Worm (Caenorhabditis elegans) whole organism, young adult: ENCODE measurements around the gene C36B7.3.

Source experiments
- B0035.1 ChIP-seq: sonication (generic microtip); optimal IDR thresholded peaks from 2 replicates; lab custom pipeline; 2016; ENCODE audit warnings: missing genetic modification characterization, mild to moderate bottlenecking, missing compliant biosample characterization, missing genotype, missing genetic modification reagents
- C17E4.6 ChIP-seq: fragments of 200-800 bp; sonication (Bioruptor generic); IDR thresholded peaks from 2 replicates; pipeline ENCODE4 v1.3.6; 2022; ENCODE audit warnings: missing genetic modification reagents, missing genetic modification characterization, missing compliant biosample characterization
- F37B4.10 ChIP-seq: fragments of 200-800 bp; sonication (Bioruptor generic); IDR thresholded peaks from 2 replicates; pipeline ENCODE4 v1.3.6; 2022; ENCODE audit warnings: missing genetic modification characterization, missing compliant biosample characterization
- F55B11.4 ChIP-seq: sonication (generic microtip); optimal IDR thresholded peaks from 2 replicates; lab custom pipeline; 2016; ENCODE audit warnings: missing compliant biosample characterization, missing genetic modification characterization, borderline replicate concordance; ENCODE audit not compliant: insufficient read depth
- F57A8.1 ChIP-seq: fragments of 200-800 bp; sonication (Bioruptor generic); optimal IDR thresholded peaks from 2 replicates; lab custom pipeline; 2018; ENCODE audit warnings: mild to moderate bottlenecking, missing genetic modification characterization, moderate library complexity, missing compliant biosample characterization
- T07F8.4 ChIP-seq: sonication (generic microtip); optimal IDR thresholded peaks from 2 replicates; lab custom pipeline; 2016; ENCODE audit warnings: mild to moderate bottlenecking, missing genetic modification characterization, moderate library complexity, missing compliant biosample characterization
- Y95B8A.8 ChIP-seq: fragments of 200-800 bp; sonication (Bioruptor generic); IDR thresholded peaks from 2 replicates; pipeline ENCODE4 v1.3.6; 2022; ENCODE audit warnings: missing genetic modification reagents, missing genetic modification characterization, missing compliant biosample characterization
- aptf-2 ChIP-seq: fragments of 200-800 bp; sonication (Bioruptor generic); conservative IDR thresholded peaks from 2 replicates; pipeline ENCODE4 v1.3.6; 2022; ENCODE audit warnings: missing genetic modification reagents, missing genetic modification characterization, missing compliant biosample characterization
- attf-3 ChIP-seq: fragments of 200-800 bp; sonication (Bioruptor generic); conservative IDR thresholded peaks from 2 replicates; pipeline ENCODE4 v1.3.6; 2022; ENCODE audit warnings: missing genetic modification reagents, missing genetic modification characterization, missing compliant biosample characterization
- attf-5 ChIP-seq: fragments of 200-800 bp; sonication (Bioruptor generic); optimal IDR thresholded peaks from 2 replicates; lab custom pipeline; 2018; ENCODE audit warnings: mild to moderate bottlenecking, missing genetic modification characterization, missing compliant biosample characterization
- bed-1 ChIP-seq: fragments of 200-800 bp; sonication (Bioruptor generic); IDR thresholded peaks from 2 replicates; pipeline ENCODE4 v1.3.6; 2022; ENCODE audit warnings: missing genetic modification reagents, missing genetic modification characterization, missing compliant biosample characterization
- cebp-1 ChIP-seq, 2 experiments: fragments of 200-800 bp in 1 of 2; sonication (Bioruptor generic) in 1 of 2; sonication (generic microtip) in 1 of 2; IDR thresholded peaks in 1 of 2; optimal IDR thresholded peaks in 1 of 2; 2 replicates each; pipeline versions ENCODE4 v1.3.6 to Lab custom; 2017 to 2022; ENCODE audit warnings: missing compliant biosample characterization in 2 of 2, missing genetic modification characterization in 2 of 2, mild to moderate bottlenecking in 1 of 2, missing genetic modification reagents in 1 of 2, moderate library complexity in 1 of 2
- ceh-27 ChIP-seq: fragments of 200-800 bp; sonication (Bioruptor generic); optimal IDR thresholded peaks from 2 replicates; lab custom pipeline; 2018; ENCODE audit warnings: mild to moderate bottlenecking, missing genetic modification characterization, moderate library complexity, missing compliant biosample characterization
- ceh-58 ChIP-seq: fragments of 200-800 bp; sonication (Bioruptor generic); IDR thresholded peaks from 2 replicates; pipeline ENCODE4 v1.3.6; 2022; ENCODE audit warnings: missing genetic modification characterization, missing compliant biosample characterization
- ceh-91 ChIP-seq: fragments of 200-800 bp; sonication (Bioruptor generic); IDR thresholded peaks from 2 replicates; pipeline ENCODE4 v1.3.6; 2022; ENCODE audit warnings: missing genetic modification reagents, missing genetic modification characterization, missing compliant biosample characterization
- dox-1 ChIP-seq: fragments of 200-800 bp; sonication (Bioruptor generic); IDR thresholded peaks from 2 replicates; pipeline ENCODE4 v1.3.6; 2022; ENCODE audit warnings: missing genetic modification reagents, missing genetic modification characterization, missing compliant biosample characterization
- dpff-1 ChIP-seq: sonication (generic microtip); optimal IDR thresholded peaks from 2 replicates; lab custom pipeline; 2017; ENCODE audit warnings: mild to moderate bottlenecking, missing genetic modification characterization, missing compliant biosample characterization
- efl-1 ChIP-seq: fragments of 150-350 bp; optimal IDR thresholded peaks from 2 replicates; lab custom pipeline; 2014; ENCODE audit warnings: missing biosample characterization, missing genetic modification reagents, missing genetic modification characterization
- egl-18 ChIP-seq: fragments of 200-800 bp; sonication (Bioruptor generic); IDR thresholded peaks from 2 replicates; pipeline ENCODE4 v1.3.6; 2022; ENCODE audit warnings: missing genetic modification reagents, missing genetic modification characterization, missing compliant biosample characterization
- ekl-4 ChIP-seq: fragments of 200-800 bp; sonication (Bioruptor generic); IDR thresholded peaks from 2 replicates; pipeline ENCODE4 v1.3.6; 2022; ENCODE audit warnings: missing genetic modification reagents, missing genetic modification characterization, missing compliant biosample characterization
- him-1 ChIP-seq: sonication (generic microtip); optimal IDR thresholded peaks from 2 replicates; lab custom pipeline; 2016; ENCODE audit warnings: missing genotype, missing genetic modification reagents, missing genetic modification characterization, missing compliant biosample characterization
- hlh-26 ChIP-seq: fragments of 200-800 bp; sonication (Bioruptor generic); conservative IDR thresholded peaks from 2 replicates; pipeline ENCODE4 v1.3.6; 2022; ENCODE audit warnings: missing genetic modification reagents, missing genetic modification characterization, missing compliant biosample characterization
- hmg-1.2 ChIP-seq: fragments of 200-800 bp; sonication (Bioruptor generic); IDR thresholded peaks from 2 replicates; pipeline ENCODE4 v1.3.6; 2022; ENCODE audit warnings: missing genetic modification reagents, missing genetic modification characterization, missing compliant biosample characterization
- hmg-20 ChIP-seq: fragments of 200-800 bp; sonication (Bioruptor generic); IDR thresholded peaks from 2 replicates; pipeline ENCODE4 v1.3.6; 2022; ENCODE audit warnings: missing genetic modification reagents, missing genetic modification characterization, missing compliant biosample characterization
- hrde-1 ChIP-seq: sonication (generic microtip); optimal IDR thresholded peaks from 2 replicates; lab custom pipeline; 2016; ENCODE audit warnings: missing genetic modification characterization, mild to moderate bottlenecking, missing compliant biosample characterization, moderate library complexity, missing genotype, missing genetic modification reagents, borderline replicate concordance
- hsf-1 ChIP-seq: fragments of 200-800 bp; sonication (Bioruptor generic); IDR thresholded peaks from 2 replicates; pipeline ENCODE4 v1.3.6; 2022; ENCODE audit warnings: missing genetic modification reagents, missing genetic modification characterization, missing compliant biosample characterization
- let-607 ChIP-seq, 2 experiments: fragments of 200-800 bp in 1 of 2; sonication (Bioruptor generic) in 1 of 2; sonication (generic microtip) in 1 of 2; optimal IDR thresholded peaks; 2 replicates each; lab custom pipeline; 2016 to 2018; ENCODE audit warnings: mild to moderate bottlenecking in 2 of 2, missing compliant biosample characterization in 2 of 2, missing genetic modification characterization in 2 of 2, moderate library complexity in 2 of 2, missing genotype in 1 of 2
- lin-40 ChIP-seq: sonication (generic microtip); optimal IDR thresholded peaks from 2 replicates; lab custom pipeline; 2016; ENCODE audit warnings: missing genetic modification characterization, mild to moderate bottlenecking, missing compliant biosample characterization, missing genotype, missing genetic modification reagents
- lir-1 ChIP-seq: fragments of 200-800 bp; sonication (Bioruptor generic); conservative IDR thresholded peaks from 2 replicates; pipeline ENCODE4 v1.3.6; 2022; ENCODE audit warnings: missing genetic modification reagents, missing genetic modification characterization, missing compliant biosample characterization
- lsy-27 ChIP-seq: sonication (generic microtip); optimal IDR thresholded peaks from 2 replicates; lab custom pipeline; 2017; ENCODE audit warnings: missing genetic modification characterization, mild to moderate bottlenecking, missing compliant biosample characterization, antibody characterized with exemption, missing genotype, borderline replicate concordance; ENCODE audit not compliant: insufficient read depth
- madf-3 ChIP-seq: fragments of 200-800 bp; sonication (Bioruptor generic); IDR thresholded peaks from 2 replicates; pipeline ENCODE4 v1.3.6; 2022; ENCODE audit warnings: missing genetic modification reagents, missing genetic modification characterization, missing compliant biosample characterization
- madf-6 ChIP-seq: fragments of 200-800 bp; sonication (Bioruptor generic); IDR thresholded peaks from 2 replicates; pipeline ENCODE4 v1.3.6; 2022; ENCODE audit warnings: missing genetic modification reagents, missing genetic modification characterization, missing compliant biosample characterization
- mxl-1 ChIP-seq: sonication (generic microtip); optimal IDR thresholded peaks from 2 replicates; lab custom pipeline; 2016; ENCODE audit warnings: missing genetic modification characterization, missing compliant biosample characterization
- nhr-27 ChIP-seq: fragments of 200-800 bp; sonication (Bioruptor generic); optimal IDR thresholded peaks from 2 replicates; lab custom pipeline; 2018; ENCODE audit warnings: mild to moderate bottlenecking, missing genetic modification characterization, moderate library complexity, missing compliant biosample characterization
- rcor-1 ChIP-seq: fragments of 200-800 bp; sonication (Bioruptor generic); IDR thresholded peaks from 2 replicates; pipeline ENCODE4 v1.3.6; 2022; ENCODE audit warnings: missing genetic modification reagents, missing genetic modification characterization, missing compliant biosample characterization
- sdz-38 ChIP-seq: sonication (generic microtip); optimal IDR thresholded peaks from 2 replicates; lab custom pipeline; 2016; ENCODE audit warnings: missing genotype, missing genetic modification characterization, missing compliant biosample characterization
- snpc-1.3 ChIP-seq: sonication (generic microtip); optimal IDR thresholded peaks from 2 replicates; lab custom pipeline; 2017; ENCODE audit warnings: missing genetic modification characterization, mild to moderate bottlenecking, missing compliant biosample characterization, antibody characterized with exemption, moderate library complexity, missing genotype, missing genetic modification reagents; ENCODE audit not compliant: insufficient read depth
- tbp1 ChIP-seq: fragments of 200-800 bp; sonication (Bioruptor generic); optimal IDR thresholded peaks from 2 replicates; lab custom pipeline; 2018; ENCODE audit warnings: mild to moderate bottlenecking, missing genetic modification characterization, missing compliant biosample characterization
- tbx-9 ChIP-seq: sonication (generic microtip); optimal IDR thresholded peaks from 2 replicates; lab custom pipeline; 2016; ENCODE audit warnings: borderline replicate concordance, missing genetic modification characterization, inconsistent platforms, missing compliant biosample characterization
- tlf-1 ChIP-seq: fragments of 200-800 bp; sonication (Bioruptor generic); optimal IDR thresholded peaks from 2 replicates; lab custom pipeline; 2018; ENCODE audit warnings: mild to moderate bottlenecking, missing genetic modification characterization, missing compliant biosample characterization
- xnd-1 ChIP-seq: sonication (generic microtip); optimal IDR thresholded peaks from 2 replicates; lab custom pipeline; 2016; ENCODE audit warnings: missing genotype, missing genetic modification reagents, missing genetic modification characterization, missing compliant biosample characterization
- ztf-25 ChIP-seq: fragments of 200-800 bp; sonication (Bioruptor generic); IDR thresholded peaks from 2 replicates; pipeline ENCODE4 v1.3.6; 2022; ENCODE audit warnings: missing genetic modification reagents, missing genetic modification characterization, missing compliant biosample characterization

The C36B7.3 gene

ce11 chrX:7068400-7068799, 33.2 kb upstream of the C36B7.3 start, which contains the start of gene pdi-6 (continued):
- TF ChIP-seq attf-3 (GFP tag; lab: Robert Waterston, UW) (0 out of 2 replicates have a peak, but pooled peaks have one; percentile 10), ztf-25 (GFP tag; lab: Robert Waterston, UW) (no peak), F57A8.1 (no peak), let-607 (tag; optimal IDR thresholded peaks at IDR 0.05; lab: Kevin White, UChicago) (peak; percentile 95), T07F8.4 (no peak), hsf-1 (GFP tag; lab: Robert Waterston, UW) (no peak), madf-6 (no peak), Y95B8A.8 (GFP tag; lab: Robert Waterston, UW) (no peak), egl-18 (GFP tag; lab: Robert Waterston, UW) (no peak), lir-1 (GFP tag; lab: Robert Waterston, UW) (no peak), ceh-27 (GFP tag; lab: Kevin White, UChicago) (peak; percentile 92), ceh-58 (GFP tag; lab: Robert Waterston, UW) (no peak), dpff-1 (no peak), tbp1 (GFP tag; lab: Kevin White, UChicago) (no peak), B0035.1 (tag; lab: Kevin White, UChicago) (peak; percentile 25), F55B11.4 (no peak), cebp-1 (GFP tag; IDR thresholded peaks at IDR 0.05; lab: Robert Waterston, UW) (peak; percentile 98), cebp-1 (tag; optimal IDR thresholded peaks at IDR 0.05; lab: Kevin White, UChicago) (peak; percentile 99), tlf-1 (peak; percentile 55), C17E4.6 (GFP tag; lab: Robert Waterston, UW) (no peak), F37B4.10 (GFP tag; lab: Robert Waterston, UW) (no peak), nhr-27 (tag; lab: Kevin White, UChicago) (no peak), aptf-2 (no peak), xnd-1 (tag; lab: Kevin White, UChicago) (no peak), madf-3 (0 out of 2 replicates have a peak, but pooled peaks have one; percentile 30), hmg-1.2 (GFP tag; lab: Robert Waterston, UW) (peak; percentile 62; the same call in 1 of the 2 replicates), tbx-9 (tag; lab: Kevin White, UChicago) (no peak), efl-1 (GFP tag; lab: Kevin White, UChicago) (no peak), bed-1 (GFP tag; lab: Robert Waterston, UW) (no peak), lsy-27 (tag; lab: Kevin White, UChicago) (no peak), ceh-91 (GFP tag; lab: Robert Waterston, UW) (0 out of 2 replicates have a peak, but pooled peaks have one; percentile 19), mxl-1 (no peak), hlh-26 (GFP tag; lab: Robert Waterston, UW) (no peak), ekl-4 (GFP tag; lab: Robert Waterston, UW) (peak; percentile 20; the same call in 1 of the 2 replicates), dox-1 (peak; percentile 95; the same call in 1 of the 2 replicates), attf-5 (peak; percentile 92), sdz-38 (tag; lab: Kevin White, UChicago) (no peak), him-1 (tag; lab: Kevin White, UChicago) (no peak), lin-40 (tag; lab: Kevin White, UChicago) (no peak), hrde-1 (no peak), rcor-1 (GFP tag; lab: Robert Waterston, UW) (peak; percentile 43; the same call in 1 of the 2 replicates), snpc-1.3 (tag; lab: Kevin White, UChicago) (no peak), hmg-20 (GFP tag; lab: Robert Waterston, UW) (0 out of 2 replicates have a peak, but pooled peaks have one; percentile 4)
